Worm (Caenorhabditis elegans): ENCODE data around the gene Y37E11AM.3.
A peak's percentile ranks its signal among the peaks of the same experiment; 100 is the strongest.

The Y37E11AM.3 gene

DNA sequence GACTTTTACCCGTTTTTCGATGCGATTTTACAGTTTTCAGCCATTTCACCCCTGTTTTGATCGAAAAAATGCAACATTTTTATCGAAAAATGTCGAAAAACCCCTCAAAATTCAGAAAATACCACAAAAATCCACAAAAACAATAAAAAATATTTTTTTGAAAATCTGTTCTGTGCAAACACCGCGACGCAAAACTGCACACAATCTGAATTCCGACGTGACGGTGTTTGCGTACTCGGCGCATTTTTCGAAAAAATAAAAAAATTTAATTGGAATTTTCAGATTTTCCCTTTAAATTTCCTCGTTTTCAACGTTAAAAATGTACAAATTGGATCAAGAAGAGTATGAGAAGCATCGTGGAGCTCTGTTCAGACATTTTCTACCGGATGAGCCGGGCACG is 6.9 kb upstream of the Y37E11AM.3 start, which contains the start of gene smgl-2 (continued):
- TF ChIP-seq dve-1 (tag; optimal IDR thresholded peaks at IDR 0.05; ENCODE audit: insufficient read depth) (peak; percentile 59), F26F4.8 (GFP tag; conservative IDR thresholded peaks at IDR 0.05) (no peak), daf-12 (tag; optimal IDR thresholded peaks at IDR 0.05) (no peak), mes-2 (tag; optimal IDR thresholded peaks at IDR 0.05; ENCODE audit: poor library complexity, severe bottlenecking) (peak; percentile 80), F49E8.2 (tag; optimal IDR thresholded peaks at IDR 0.05; ENCODE audit: borderline replicate concordance) (no peak), zag-1 (tag; optimal IDR thresholded peaks at IDR 0.05) (no peak), lin-38 (GFP tag; IDR thresholded peaks at IDR 0.05) (peak; percentile 80), ceh-28 (tag; optimal IDR thresholded peaks at IDR 0.05) (no peak), cey-2 (tag; optimal IDR thresholded peaks at IDR 0.05; ENCODE audit: borderline replicate concordance, insufficient read depth) (no peak), Y105C5A.15 (GFP tag; IDR thresholded peaks at IDR 0.05) (no peak), ama-1 (optimal IDR thresholded peaks at IDR 0.05) (no peak), tag-97 (GFP tag; IDR thresholded peaks at IDR 0.05) (no peak), unc-62 (GFP tag; optimal IDR thresholded peaks at IDR 0.05 in 1 of 2) (no peak), unc-62 (tag; optimal IDR thresholded peaks at IDR 0.05) (no peak), Y75B8A.6 (GFP tag; IDR thresholded peaks at IDR 0.05) (no peak), arid-1 (GFP tag; conservative IDR thresholded peaks at IDR 0.05) (no peak), tra-1 (GFP tag; IDR thresholded peaks at IDR 0.05) (no peak), ces-1 (GFP tag; optimal IDR thresholded peaks at IDR 0.05) (no peak), rbr-2 (tag; optimal IDR thresholded peaks at IDR 0.05) (no peak), set-16 (GFP tag; IDR thresholded peaks at IDR 0.05) (no peak), D1046.2 (GFP tag; IDR thresholded peaks at IDR 0.05) (no peak), snpc-4 (tag; optimal IDR thresholded peaks at IDR 0.05) (no peak), nhr-111 (GFP tag; optimal IDR thresholded peaks at IDR 0.05) (no peak), skn-1 (tag; optimal IDR thresholded peaks at IDR 0.05) (no peak), gei-8 (GFP tag; optimal IDR thresholded peaks at IDR 0.05) (no peak), unc-130 (GFP tag; optimal IDR thresholded peaks at IDR 0.05) (no peak), F10B5.3 (tag; optimal IDR thresholded peaks at IDR 0.05) (no peak), lin-13 (GFP tag; optimal IDR thresholded peaks at IDR 0.05) (peak; percentile 37), mdt-29 (GFP tag; IDR thresholded peaks at IDR 0.05) (no peak), php-3 (GFP tag; IDR thresholded peaks at IDR 0.05) (no peak), ceh-44 (GFP tag; IDR thresholded peaks at IDR 0.05) (no peak), nhr-11 (tag; optimal IDR thresholded peaks at IDR 0.05) (no peak), jun-1 (tag; optimal IDR thresholded peaks at IDR 0.05) (no peak), ctbp-1 (GFP tag; IDR thresholded peaks at IDR 0.05) (no peak), mxl-3 (GFP tag; optimal IDR thresholded peaks at IDR 0.05) (no peak), unc-39 (tag; optimal IDR thresholded peaks at IDR 0.05) (no peak)

DNA sequence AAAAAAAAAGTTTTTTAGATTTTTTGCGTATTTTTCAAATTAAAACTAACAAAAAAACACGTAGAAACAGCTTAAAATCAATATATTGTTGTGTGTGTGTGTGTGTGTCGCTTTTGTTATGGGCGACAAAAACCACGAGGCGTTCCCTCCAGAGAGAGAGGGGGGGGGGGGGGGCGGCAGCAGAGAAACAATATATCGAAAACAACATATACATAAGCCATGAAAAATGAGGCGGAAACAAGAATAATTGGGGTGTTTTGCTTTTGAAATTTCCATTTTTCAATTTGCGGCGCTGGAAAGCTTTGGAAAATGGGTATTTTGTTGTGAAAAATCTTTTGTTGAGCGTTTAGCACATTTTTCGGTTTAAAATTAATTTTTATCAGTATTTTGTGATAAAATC is 6.4 kb upstream of the Y37E11AM.3 start, which contains the start of gene Y37E11AM.2:
Gene Y37E11AM.2, minus strand, starts transcription at position 101 of the 400 bp plus-strand sequence.
- TF ChIP-seq ceh-28 (tag; optimal IDR thresholded peaks at IDR 0.05) = no peak

DNA sequence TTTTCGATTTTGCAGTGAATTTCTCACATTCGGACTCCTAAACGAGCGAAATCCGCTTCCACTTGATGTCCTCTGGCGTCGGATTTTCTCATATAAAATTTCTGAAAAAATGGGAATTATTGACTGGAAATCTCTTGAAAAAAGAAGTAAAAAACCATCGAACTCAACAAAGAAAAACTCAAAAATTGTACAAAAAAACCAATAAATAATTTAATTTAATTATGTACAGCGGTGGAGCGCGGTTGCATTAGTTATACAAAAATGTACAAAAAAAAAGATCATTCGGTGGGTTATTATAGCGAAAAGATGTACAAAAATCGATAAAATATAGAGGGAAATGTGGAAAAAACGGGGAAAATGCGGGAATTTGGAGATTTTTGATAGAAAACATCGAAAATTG is 3.7 kb upstream of the Y37E11AM.3 start, which contains the start of gene Y37E11AM.4:
Gene Y37E11AM.4, minus strand, starts transcription at position 101 of the 400 bp plus-strand sequence.
- TF ChIP-seq F26F4.8 (GFP tag; conservative IDR thresholded peaks at IDR 0.05) (no peak), sdz-12 (GFP tag; optimal IDR thresholded peaks at IDR 0.05) (no peak), aha-1 (tag) (no peak), egl-27 (tag; optimal IDR thresholded peaks at IDR 0.05) (no peak), F44E2.7 (GFP tag; IDR thresholded peaks at IDR 0.05) (no peak), attf-4 (tag; optimal IDR thresholded peaks at IDR 0.05) (no peak), R02D3.7 (tag; optimal IDR thresholded peaks at IDR 0.05) (no peak), spr-1 (tag; optimal IDR thresholded peaks at IDR 0.05) (no peak), F10B5.3 (tag; optimal IDR thresholded peaks at IDR 0.05) (no peak), lin-38 (GFP tag; IDR thresholded peaks at IDR 0.05) (no peak), ztf-11 (tag; optimal IDR thresholded peaks at IDR 0.05) (no peak)

Data from whole organism, L4 larva.